Worm (Caenorhabditis elegans): Measurements from ENCODE around the gene K10D6.4.

DNA sequence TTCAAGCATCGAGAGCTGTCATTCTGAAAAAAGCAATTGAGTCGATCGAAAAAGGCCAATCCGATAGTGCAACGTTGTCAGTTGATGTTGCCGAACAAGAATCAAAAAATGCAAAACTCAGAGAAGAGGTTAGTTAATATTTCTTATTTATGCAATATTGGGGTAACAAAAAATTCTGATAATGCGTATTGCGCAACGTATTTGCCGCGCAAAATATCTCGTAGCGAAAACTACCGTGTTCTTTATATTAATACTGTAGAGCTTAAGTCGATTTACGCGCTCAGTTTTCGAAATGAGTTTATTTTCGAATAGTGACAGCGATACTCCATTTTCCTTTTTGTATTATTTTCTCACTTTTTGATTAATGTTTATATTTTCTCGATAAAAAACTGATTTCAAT, 43.3 kb downstream of the K10D6.4 start:
- TF ChIP-seq atf-7 (tag; optimal IDR thresholded peaks at IDR 0.05) = no peak
- TF ChIP-seq B0019.2 (GFP tag; conservative IDR thresholded peaks at IDR 0.05) = no peak
- TF ChIP-seq nfya-1 (tag; optimal IDR thresholded peaks at IDR 0.05; ENCODE audit: borderline replicate concordance, insufficient read depth) = no peak
- no peak for TF ChIP-seq snpc-1.3 (tag; optimal IDR thresholded peaks at IDR 0.05; ENCODE audit: insufficient read depth)
- no peak for TF ChIP-seq unc-62 (GFP tag; optimal IDR thresholded peaks at IDR 0.05)
